Worm (Caenorhabditis elegans) whole organism, midembryonic: ENCODE results near the gene abl-1.
A peak's percentile ranks its signal among the peaks of the same experiment; 100 is the strongest.

Source experiments
- T22C8.4 ChIP-seq: fragments of 200-800 bp; sonication (Bioruptor generic); IDR thresholded peaks from 2 replicates; pipeline ENCODE4 v1.3.6; 2022; ENCODE audit warnings: missing genetic modification characterization, missing compliant biosample characterization
- cog-1 ChIP-seq: sonication (generic microtip); optimal IDR thresholded peaks from 2 replicates; lab custom pipeline; 2016; ENCODE audit warnings: missing genetic modification characterization, missing compliant biosample characterization
- flt-1 ChIP-seq: fragments of 200-800 bp; sonication (Bioruptor generic); IDR thresholded peaks from 2 replicates; pipeline ENCODE4 v1.3.6; 2022; ENCODE audit warnings: missing genetic modification characterization, missing compliant biosample characterization
- klf-2 ChIP-seq: fragments of 200-800 bp; sonication (Bioruptor generic); conservative IDR thresholded peaks from 2 replicates; pipeline ENCODE4 v1.3.6; 2022; ENCODE audit warnings: missing genetic modification reagents, missing genetic modification characterization, missing compliant biosample characterization
- med-1 ChIP-seq: sonication (generic microtip); optimal IDR thresholded peaks from 2 replicates; lab custom pipeline; 2017; ENCODE audit warnings: missing genetic modification characterization, mild to moderate bottlenecking, missing compliant biosample characterization, antibody characterized with exemption, missing genetic modification reagents; ENCODE audit not compliant: insufficient read depth
- ref-1 ChIP-seq: fragments of 200-800 bp; sonication (Bioruptor generic); conservative IDR thresholded peaks from 2 replicates; pipeline ENCODE4 v1.3.6; 2022; ENCODE audit warnings: missing genetic modification reagents, missing genetic modification characterization, missing compliant biosample characterization
- tab-1 ChIP-seq: fragments of 200-800 bp; sonication (Bioruptor generic); IDR thresholded peaks from 2 replicates; pipeline ENCODE4 v1.3.6; 2022; ENCODE audit warnings: missing genetic modification characterization, missing compliant biosample characterization
- ztf-23 ChIP-seq: fragments of 200-800 bp; sonication (Bioruptor generic); IDR thresholded peaks from 2 replicates; pipeline ENCODE4 v1.3.6; 2022; ENCODE audit warnings: missing genetic modification reagents, missing genetic modification characterization, missing compliant biosample characterization
- ztf-29 ChIP-seq: fragments of 200-800 bp; sonication (Bioruptor generic); IDR thresholded peaks from 2 replicates; pipeline ENCODE4 v1.3.6; 2022; ENCODE audit warnings: missing genetic modification reagents, missing genetic modification characterization, missing compliant biosample characterization

The abl-1 gene

DNA sequence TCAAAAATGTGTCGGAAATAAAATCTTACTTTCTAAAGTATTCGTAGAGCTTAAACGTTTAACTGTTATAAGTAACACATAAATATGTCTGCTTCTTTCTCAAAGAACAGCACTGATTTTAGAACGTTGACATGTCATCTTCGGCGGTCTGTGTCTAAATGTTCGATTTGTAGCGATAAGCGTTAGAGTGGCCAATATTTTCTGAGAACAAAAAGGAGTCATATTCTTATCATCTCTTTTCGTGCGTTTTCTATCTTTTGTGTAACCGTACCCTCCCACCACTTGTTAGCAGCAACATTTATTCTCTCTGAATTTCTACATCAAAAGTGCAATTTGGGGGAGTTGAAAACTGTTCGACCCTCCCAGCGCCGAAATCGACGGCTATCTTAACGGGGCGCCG is 21.1 kb upstream of the abl-1 start:
- TF ChIP-seq cog-1 (tag; lab: Kevin White, UChicago) (no peak), ztf-29 (GFP tag; lab: Robert Waterston, UW) (no peak), klf-2 (GFP tag; lab: Robert Waterston, UW) (no peak), flt-1 (GFP tag; lab: Robert Waterston, UW) (no peak), ref-1 (no peak), tab-1 (GFP tag; lab: Robert Waterston, UW) (no peak), med-1 (GFP tag; lab: Kevin White, UChicago) (no peak)

ce11 chrX:10640578-10640977 is 16.6 kb upstream of the abl-1 start:
- TF ChIP-seq ztf-29 (GFP tag; lab: Robert Waterston, UW) (no peak), ref-1 (no peak), flt-1 (GFP tag; lab: Robert Waterston, UW) (no peak), cog-1 (tag; lab: Kevin White, UChicago) (no peak), T22C8.4 (GFP tag; lab: Robert Waterston, UW) (no peak), klf-2 (GFP tag; lab: Robert Waterston, UW) (no peak), med-1 (GFP tag; lab: Kevin White, UChicago) (no peak), tab-1 (GFP tag; lab: Robert Waterston, UW) (no peak), ztf-23 (GFP tag; lab: Robert Waterston, UW) (no peak)

- TF ChIP-seq med-1 (GFP tag; lab: Kevin White, UChicago), result no peak
- TF ChIP-seq tab-1 (GFP tag; lab: Robert Waterston, UW), result no peak
- TF ChIP-seq ztf-29 (GFP tag; lab: Robert Waterston, UW), result no peak
- TF ChIP-seq T22C8.4 (GFP tag; lab: Robert Waterston, UW), result no peak
- TF ChIP-seq ztf-23 (GFP tag; lab: Robert Waterston, UW), result no peak
- TF ChIP-seq cog-1 (tag; lab: Kevin White, UChicago), result no peak
- no peak for TF ChIP-seq flt-1 (GFP tag; lab: Robert Waterston, UW)
- TF ChIP-seq ref-1, result no peak
- no peak for TF ChIP-seq klf-2 (GFP tag; lab: Robert Waterston, UW)
Measured at ce11 chrX:10639403-10639812, 15.4 kb upstream of the abl-1 start.

DNA sequence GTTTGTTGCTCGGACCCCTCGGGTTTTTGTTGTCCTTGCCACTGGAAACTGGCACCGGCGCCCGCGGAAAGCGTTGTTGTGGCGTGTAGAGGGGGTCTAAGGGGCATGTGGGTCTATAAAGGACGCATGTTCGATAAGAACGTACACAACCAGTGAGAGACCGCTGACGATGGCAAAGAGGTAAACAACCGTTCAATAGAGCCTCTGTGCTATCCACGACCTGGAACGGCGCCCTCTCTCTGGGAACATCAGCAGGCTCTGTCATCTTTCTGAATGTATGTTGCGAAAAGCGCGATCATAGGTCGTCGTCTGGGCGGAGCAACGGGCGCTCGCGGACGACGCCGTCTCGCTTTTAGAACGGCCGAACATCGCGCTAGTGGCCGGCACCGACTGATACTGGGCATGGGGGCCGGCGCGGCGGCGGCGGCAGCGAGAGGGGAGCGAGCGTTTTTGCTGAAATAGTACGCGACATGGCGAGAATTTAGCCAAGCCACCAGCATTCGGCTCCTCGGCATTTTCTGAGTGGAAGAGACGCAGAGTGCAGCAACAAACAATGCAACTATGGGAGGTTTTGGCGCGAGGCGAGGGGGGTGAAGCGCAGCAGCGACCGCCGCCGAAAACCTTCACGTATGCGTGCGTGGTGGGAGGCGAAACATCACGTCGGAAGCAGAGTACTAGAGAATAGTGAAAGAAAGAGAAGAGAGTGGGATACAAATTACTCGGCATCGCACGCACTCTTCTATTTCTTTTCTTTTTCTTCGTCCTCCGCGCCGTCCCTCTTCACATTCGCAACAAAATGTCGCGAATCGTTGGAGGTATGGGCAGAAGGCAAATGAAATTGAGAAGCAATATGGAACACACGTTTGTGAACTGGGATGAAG is 13.3 kb upstream of the abl-1 start:
- TF ChIP-seq cog-1 (tag; lab: Kevin White, UChicago), result peak; percentile 69
- TF ChIP-seq med-1 (GFP tag; lab: Kevin White, UChicago), result no peak
- TF ChIP-seq tab-1 (GFP tag; lab: Robert Waterston, UW), result peak; percentile 63; the same call in 1 of the 2 replicates

- no peak for TF ChIP-seq klf-2 (GFP tag; lab: Robert Waterston, UW)
Measured at ce11 chrX:10635608-10636007, 11.6 kb upstream of the abl-1 start, which contains the start of gene daf-12. daf-12 (plus strand) TSS chrX:10635908.

- TF ChIP-seq cog-1 (tag; lab: Kevin White, UChicago) (no peak), med-1 (GFP tag; lab: Kevin White, UChicago) (no peak), tab-1 (GFP tag; lab: Robert Waterston, UW) (no peak), ref-1 (no peak), klf-2 (GFP tag; lab: Robert Waterston, UW) (no peak), flt-1 (GFP tag; lab: Robert Waterston, UW) (no peak), ztf-23 (GFP tag; lab: Robert Waterston, UW) (no peak), T22C8.4 (GFP tag; lab: Robert Waterston, UW) (no peak), ztf-29 (GFP tag; lab: Robert Waterston, UW) (no peak)
Measured at ce11 chrX:10631873-10632272, 7.9 kb upstream of the abl-1 start.

- TF ChIP-seq tab-1 (GFP tag; lab: Robert Waterston, UW), result no peak
- TF ChIP-seq ref-1, result no peak
- no peak for TF ChIP-seq ztf-23 (GFP tag; lab: Robert Waterston, UW)
- no peak for TF ChIP-seq T22C8.4 (GFP tag; lab: Robert Waterston, UW)
Measured at ce11 chrX:10630952-10631351, 6.9 kb upstream of the abl-1 start.

DNA sequence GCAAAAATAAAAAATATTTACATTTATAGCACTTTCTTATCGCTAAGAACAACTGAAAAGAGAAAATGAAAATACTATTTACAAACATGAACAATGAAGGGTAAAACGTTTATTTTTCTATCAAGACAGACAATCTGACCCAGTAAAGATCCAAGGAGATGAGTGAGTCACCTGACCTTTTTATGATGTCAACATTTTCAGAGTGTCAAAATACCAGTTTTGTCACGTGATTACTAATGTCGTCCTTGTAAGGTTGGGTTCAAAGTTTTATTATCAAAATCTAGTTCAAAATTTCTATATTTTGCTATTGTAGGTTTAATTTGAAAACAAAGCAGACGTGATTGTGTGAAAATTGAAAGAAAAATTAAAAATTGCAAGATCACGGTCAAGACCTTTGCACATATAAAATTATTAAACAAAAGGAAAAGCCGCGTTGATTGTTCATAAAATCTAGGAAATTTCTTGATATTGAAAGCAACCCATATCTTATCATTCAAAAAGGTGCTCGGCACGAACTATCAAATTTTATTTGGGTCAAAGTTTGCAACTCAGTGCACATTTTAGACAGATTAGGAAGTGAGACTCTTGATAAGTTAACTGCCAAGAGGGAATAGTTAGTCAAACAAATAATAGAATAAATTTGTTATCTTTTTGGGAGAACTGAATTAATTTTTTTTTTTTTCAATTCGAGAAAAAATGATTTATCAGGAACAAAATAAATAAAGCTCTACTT is 6.2 kb upstream of the abl-1 start:
- TF ChIP-seq cog-1 (tag; lab: Kevin White, UChicago) (no peak), flt-1 (GFP tag; lab: Robert Waterston, UW) (no peak), T22C8.4 (GFP tag; lab: Robert Waterston, UW) (no peak), ztf-29 (GFP tag; lab: Robert Waterston, UW) (no peak), med-1 (GFP tag; lab: Kevin White, UChicago) (no peak), ref-1 (no peak), tab-1 (GFP tag; lab: Robert Waterston, UW) (no peak), ztf-23 (GFP tag; lab: Robert Waterston, UW) (no peak), klf-2 (GFP tag; lab: Robert Waterston, UW) (no peak)

- TF ChIP-seq ztf-29 (GFP tag; lab: Robert Waterston, UW) (no peak), med-1 (GFP tag; lab: Kevin White, UChicago) (no peak), ref-1 (no peak), tab-1 (GFP tag; lab: Robert Waterston, UW) (no peak), T22C8.4 (GFP tag; lab: Robert Waterston, UW) (no peak), cog-1 (tag; lab: Kevin White, UChicago) (no peak), klf-2 (GFP tag; lab: Robert Waterston, UW) (no peak), flt-1 (GFP tag; lab: Robert Waterston, UW) (no peak), ztf-23 (GFP tag; lab: Robert Waterston, UW) (no peak)
Measured at ce11 chrX:10629117-10629516, 5.1 kb upstream of the abl-1 start.
